Worm (Caenorhabditis elegans) whole organism, early embryonic: ENCODE measurements around the gene F16G10.1.

Source experiments
- B0310.2 ChIP-seq: sonication (generic microtip); optimal IDR thresholded peaks from 2 replicates; lab custom pipeline; 2016; ENCODE audit warnings: mild to moderate bottlenecking, missing genetic modification characterization, missing compliant biosample characterization
- F13C5.2 ChIP-seq: sonication (generic microtip); optimal IDR thresholded peaks from 2 replicates; lab custom pipeline; 2017; ENCODE audit warnings: mild to moderate bottlenecking, missing genetic modification characterization, inconsistent platforms, missing compliant biosample characterization
- aly-1 ChIP-seq: sonication (generic microtip); optimal IDR thresholded peaks from 2 replicates; lab custom pipeline; 2016; ENCODE audit warnings: missing genetic modification characterization, missing compliant biosample characterization
- ama-1 ChIP-seq: fragments of 150-350 bp; optimal IDR thresholded peaks from 2 replicates; lab custom pipeline; 2014
- ceh-13 ChIP-seq: fragments of 200-800 bp; sonication (Bioruptor generic); optimal IDR thresholded peaks from 2 replicates; lab custom pipeline; 2018; ENCODE audit warnings: mild to moderate bottlenecking, missing genetic modification characterization, missing compliant biosample characterization
- ceh-36 ChIP-seq: sonication (generic microtip); optimal IDR thresholded peaks from 2 replicates; lab custom pipeline; 2016; ENCODE audit warnings: missing genetic modification characterization, inconsistent platforms, missing compliant biosample characterization
- ets-7 ChIP-seq: sonication (generic microtip); optimal IDR thresholded peaks from 2 replicates; lab custom pipeline; 2016; ENCODE audit warnings: missing genotype, missing genetic modification characterization, missing compliant biosample characterization
- flt-1 ChIP-seq: fragments of 200-800 bp; sonication (Bioruptor generic); IDR thresholded peaks from 2 replicates; pipeline ENCODE4 v1.3.6; 2022; ENCODE audit warnings: missing genetic modification characterization, missing compliant biosample characterization
- hmbx-1 ChIP-seq: sonication (generic microtip); optimal IDR thresholded peaks from 2 replicates; lab custom pipeline; 2016; ENCODE audit warnings: mild to moderate bottlenecking, missing genetic modification characterization, missing compliant biosample characterization
- hmg-4 ChIP-seq: fragments of 200-800 bp; sonication (Bioruptor generic); optimal IDR thresholded peaks from 2 replicates; lab custom pipeline; 2018; ENCODE audit warnings: mild to moderate bottlenecking, missing genetic modification characterization, missing compliant biosample characterization
- hnd-1 ChIP-seq: sonication (generic microtip); optimal IDR thresholded peaks from 2 replicates; lab custom pipeline; 2016; ENCODE audit warnings: missing genetic modification characterization, missing compliant biosample characterization
- pes-1 ChIP-seq: fragments of 200-800 bp; sonication (Bioruptor generic); IDR thresholded peaks from 2 replicates; pipeline ENCODE4 v1.3.6; 2022; ENCODE audit warnings: missing genetic modification reagents, missing genetic modification characterization, missing compliant biosample characterization
- scrt-1 ChIP-seq: fragments of 200-800 bp; sonication (Bioruptor generic); IDR thresholded peaks from 2 replicates; pipeline ENCODE4 v1.3.6; 2022; ENCODE audit warnings: missing genetic modification characterization, missing compliant biosample characterization
- sea-1 ChIP-seq: fragments of 200-800 bp; sonication (Bioruptor generic); conservative IDR thresholded peaks from 2 replicates; pipeline ENCODE4 v1.3.6; 2022; ENCODE audit warnings: missing genetic modification characterization, missing compliant biosample characterization
- tbx-11 ChIP-seq: fragments of 200-800 bp; sonication (Bioruptor generic); IDR thresholded peaks from 2 replicates; pipeline ENCODE4 v1.3.6; 2022; ENCODE audit warnings: missing genetic modification characterization, missing compliant biosample characterization
- tbx-37 ChIP-seq: fragments of 200-800 bp; sonication (Bioruptor generic); conservative IDR thresholded peaks from 2 replicates; pipeline ENCODE4 v1.3.6; 2022; ENCODE audit warnings: missing genetic modification reagents, missing genetic modification characterization, missing compliant biosample characterization
- tra-4 ChIP-seq: sonication (generic microtip); optimal IDR thresholded peaks from 2 replicates; lab custom pipeline; 2017; ENCODE audit warnings: missing genetic modification characterization, missing compliant biosample characterization

F16G10.1 gene

DNA sequence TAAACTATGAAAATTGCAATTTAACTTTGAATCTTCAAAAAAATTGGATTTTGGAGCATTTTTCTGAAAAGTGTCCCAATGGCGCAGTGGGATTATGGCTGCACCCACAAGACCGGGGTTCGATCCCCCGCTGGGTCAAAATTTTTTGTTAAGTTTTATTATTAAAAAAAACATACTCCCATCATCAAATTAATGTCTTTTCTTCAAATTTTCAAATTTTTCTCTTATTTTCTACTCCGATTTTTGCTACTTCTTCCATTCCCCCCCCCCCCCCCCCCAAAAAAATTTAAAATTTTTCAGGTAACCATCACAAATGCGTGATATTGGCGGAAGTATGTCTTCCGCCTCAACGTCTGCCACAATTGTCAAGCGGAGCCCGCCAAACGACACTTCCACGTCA is 38.9 kb downstream of the F16G10.1 start, which contains the start of gene vab-19:
Gene vab-19 (plus strand): TSS at position 301 of the 400 bp plus-strand sequence.
- no peak for TF ChIP-seq ceh-13 (GFP tag; lab: Kevin White, UChicago)
- no peak for TF ChIP-seq ets-7 (tag; lab: Kevin White, UChicago)
- no peak for TF ChIP-seq ama-1 (lab: Kevin White, UChicago)
- no peak for TF ChIP-seq tbx-11 (GFP tag; lab: Robert Waterston, UW)
- TF ChIP-seq B0310.2 (tag; lab: Kevin White, UChicago): no peak
- no peak for TF ChIP-seq scrt-1 (GFP tag; lab: Robert Waterston, UW)
- no peak for TF ChIP-seq tra-4 (tag; lab: Kevin White, UChicago)
- no peak for TF ChIP-seq aly-1
- no peak for TF ChIP-seq ceh-36 (tag; lab: Kevin White, UChicago)
- no peak for TF ChIP-seq sea-1 (GFP tag; lab: Robert Waterston, UW)
- TF ChIP-seq F13C5.2 (tag; lab: Kevin White, UChicago): no peak
- TF ChIP-seq hmg-4: no peak
- no peak for TF ChIP-seq hnd-1 (tag; lab: Kevin White, UChicago)
- TF ChIP-seq flt-1: no peak
- TF ChIP-seq hmbx-1: no peak
- TF ChIP-seq tbx-37 (GFP tag; lab: Robert Waterston, UW): no peak

DNA sequence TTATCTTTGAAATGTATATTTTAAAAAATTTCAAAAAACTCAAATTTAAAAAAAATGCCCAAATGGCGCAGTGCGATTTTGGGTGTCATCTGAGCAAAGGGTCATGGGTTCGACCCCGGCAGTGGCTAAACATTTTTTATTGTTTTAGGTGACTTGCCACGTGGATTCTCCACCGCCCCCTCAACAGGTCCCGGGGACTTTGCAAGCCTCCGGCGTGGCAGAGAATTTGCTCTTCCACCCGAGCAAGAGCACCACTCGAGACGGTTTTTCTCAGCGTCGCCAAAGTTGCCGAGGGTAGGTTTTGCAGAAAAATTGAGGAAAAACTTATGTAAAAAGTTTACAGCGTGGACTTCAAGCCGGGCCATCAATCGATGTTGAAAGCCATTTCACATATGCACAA is 41.1 kb downstream of the F16G10.1 start:
- TF ChIP-seq tra-4 (tag; lab: Kevin White, UChicago) (no peak), pes-1 (GFP tag; lab: Robert Waterston, UW) (no peak), ama-1 (lab: Kevin White, UChicago) (no peak), ets-7 (tag; lab: Kevin White, UChicago) (no peak), ceh-36 (tag; lab: Kevin White, UChicago) (no peak), B0310.2 (tag; lab: Kevin White, UChicago) (no peak), flt-1 (no peak), hmg-4 (no peak), aly-1 (no peak), tbx-11 (GFP tag; lab: Robert Waterston, UW) (no peak)

DNA sequence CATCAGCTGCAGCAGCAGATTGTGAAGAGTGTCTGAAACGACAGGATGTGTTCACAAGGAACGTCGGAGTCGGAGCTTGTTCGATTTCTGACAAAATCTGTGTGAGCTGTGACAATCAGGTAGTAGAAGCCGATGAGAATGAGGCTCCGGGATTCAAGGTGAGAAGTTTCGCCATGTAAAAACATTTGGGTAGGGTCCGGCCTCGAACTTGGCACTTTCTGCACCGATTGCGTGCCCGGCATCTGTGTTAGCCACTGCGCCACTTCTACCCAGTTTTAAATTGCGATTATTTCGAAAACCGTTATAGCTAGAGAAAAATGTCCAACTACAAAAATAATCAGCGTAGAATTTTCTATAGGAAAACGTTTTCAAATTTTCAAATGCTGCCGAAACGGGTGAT is 42.6 kb downstream of the F16G10.1 start:
- TF ChIP-seq tbx-37 (GFP tag; lab: Robert Waterston, UW) (no peak), hnd-1 (tag; lab: Kevin White, UChicago) (no peak), ceh-36 (tag; lab: Kevin White, UChicago) (no peak), tbx-11 (GFP tag; lab: Robert Waterston, UW) (no peak), B0310.2 (tag; lab: Kevin White, UChicago) (no peak), sea-1 (GFP tag; lab: Robert Waterston, UW) (no peak), hmbx-1 (no peak), pes-1 (GFP tag; lab: Robert Waterston, UW) (no peak), hmg-4 (no peak)

DNA sequence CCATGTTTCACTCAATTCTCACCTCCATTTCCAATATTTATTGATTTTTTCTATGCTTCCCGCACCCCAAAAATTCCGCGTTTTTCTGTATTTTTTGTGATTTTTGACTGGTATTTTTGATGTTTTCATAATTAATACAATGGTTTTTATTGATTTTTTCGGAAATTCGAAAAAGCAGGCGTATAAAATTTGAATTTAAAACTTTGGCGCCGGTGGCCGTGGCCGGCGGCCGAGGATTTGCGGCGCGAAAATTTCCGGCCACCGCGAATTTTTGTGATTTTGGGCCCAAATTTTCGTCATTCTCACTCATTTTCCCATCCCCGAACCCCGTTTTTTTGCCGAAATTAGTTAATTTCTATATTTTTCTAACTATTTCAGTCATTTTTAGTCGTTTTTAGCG is 46.9 kb downstream of the F16G10.1 start:
- peak; percentile 58; the same call in 1 of the 2 replicates for TF ChIP-seq pes-1 (GFP tag; lab: Robert Waterston, UW)
- TF ChIP-seq F13C5.2 (tag; lab: Kevin White, UChicago): no peak
- TF ChIP-seq sea-1 (GFP tag; lab: Robert Waterston, UW): no peak
- TF ChIP-seq hmbx-1: no peak
- TF ChIP-seq ceh-13 (GFP tag; lab: Kevin White, UChicago): no peak
- no peak for TF ChIP-seq ets-7 (tag; lab: Kevin White, UChicago)
- TF ChIP-seq tbx-37 (GFP tag; lab: Robert Waterston, UW): peak; percentile 31; the same call in 1 of the 2 replicates

- TF ChIP-seq sea-1 (GFP tag; lab: Robert Waterston, UW) (no peak), pes-1 (GFP tag; lab: Robert Waterston, UW) (no peak), ama-1 (lab: Kevin White, UChicago) (peak; percentile 75), F13C5.2 (tag; lab: Kevin White, UChicago) (no peak), ceh-13 (GFP tag; lab: Kevin White, UChicago) (no peak)
These were observed 48.4 kb downstream of the F16G10.1 start for ce11 chrII:2452492-2452891.
